Fruit fly (Drosophila melanogaster) whole organism, embryonic: ENCODE measurements around the gene Yip1d1.

Source experiments
- Atf-2 ChIP-seq: fragments of 200-800 bp; sonication (Bioruptor generic); optimal IDR thresholded peaks from 2 replicates; lab custom pipeline; 2016; ENCODE audit warnings: missing biosample characterization, missing genetic modification characterization
- Bteb2 ChIP-seq: fragments of 200-800 bp; sonication (Bioruptor generic); optimal IDR thresholded peaks from 2 replicates; lab custom pipeline; 2016; ENCODE audit warnings: missing biosample characterization, missing genetic modification characterization
- CG10267 ChIP-seq: fragments of 200-800 bp; sonication (Bioruptor generic); optimal IDR thresholded peaks from 2 replicates; lab custom pipeline; 2018; ENCODE audit warnings: missing biosample characterization, mild to moderate bottlenecking, missing genetic modification characterization, moderate library complexity
- CG10321 ChIP-seq: fragments of 200-800 bp; sonication (Bioruptor generic); IDR thresholded peaks from 2 replicates; pipeline ENCODE4 v1.3.6; 2022; ENCODE audit warnings: missing biosample characterization, missing genetic modification characterization
- CG10959 ChIP-seq: fragments of 200-800 bp; sonication (Bioruptor generic); IDR thresholded peaks from 2 replicates; pipeline ENCODE4 v1.3.6; 2022; ENCODE audit warnings: missing biosample characterization, missing genetic modification characterization
- CG12219 ChIP-seq: fragments of 200-800 bp; sonication (Bioruptor generic); optimal IDR thresholded peaks from 3 replicates; lab custom pipeline; 2018; ENCODE audit warnings: missing biosample characterization, mild to moderate bottlenecking, missing genetic modification characterization
- CG13287 ChIP-seq: fragments of 200-800 bp; sonication (Bioruptor generic); IDR thresholded peaks from 2 replicates; pipeline ENCODE4 v1.3.6; 2022; ENCODE audit warnings: missing biosample characterization, missing genetic modification characterization; ENCODE audit not compliant: partially characterized antibody
- CG15011 ChIP-seq: fragments of 200-800 bp; sonication (Bioruptor generic); optimal IDR thresholded peaks from 3 replicates; lab custom pipeline; 2018; ENCODE audit warnings: missing biosample characterization, mild to moderate bottlenecking, missing genetic modification characterization
- CG15073 ChIP-seq: fragments of 200-800 bp; sonication (Bioruptor generic); optimal IDR thresholded peaks from 2 replicates; lab custom pipeline; 2016; ENCODE audit warnings: missing biosample characterization, missing genetic modification characterization
- CG1529 ChIP-seq: fragments of 200-800 bp; sonication (Bioruptor generic); optimal IDR thresholded peaks from 3 replicates; lab custom pipeline; 2018; ENCODE audit warnings: missing biosample characterization, missing genetic modification characterization
- CG17568 ChIP-seq: fragments of 200-800 bp; sonication (Bioruptor generic); optimal IDR thresholded peaks from 2 replicates; lab custom pipeline; 2018; ENCODE audit warnings: missing biosample characterization, mild to moderate bottlenecking, missing genetic modification characterization, moderate library complexity
- CG30020 ChIP-seq: fragments of 200-800 bp; optimal IDR thresholded peaks from 2 replicates; lab custom pipeline; 2019; ENCODE audit warnings: missing biosample characterization, mild to moderate bottlenecking, missing genetic modification characterization, moderate library complexity
- CG30431 ChIP-seq: fragments of 200-800 bp; sonication (Bioruptor generic); optimal IDR thresholded peaks from 2 replicates; lab custom pipeline; 2017; ENCODE audit warnings: missing biosample characterization, missing genetic modification characterization
- CG32772 ChIP-seq: fragments of 200-800 bp; sonication (Bioruptor generic); IDR thresholded peaks from 2 replicates; pipeline ENCODE4 v1.3.6; 2022; ENCODE audit warnings: missing biosample characterization, missing genetic modification characterization
- CG3838 ChIP-seq: fragments of 200-800 bp; sonication (Bioruptor generic); optimal IDR thresholded peaks from 3 replicates; lab custom pipeline; 2016; ENCODE audit warnings: missing biosample characterization, missing genetic modification characterization
- CG3995 ChIP-seq: fragments of 200-800 bp; sonication (Bioruptor generic); optimal IDR thresholded peaks from 3 replicates; lab custom pipeline; 2016; ENCODE audit warnings: missing biosample characterization, missing genetic modification characterization
- CG4282 ChIP-seq: fragments of 200-800 bp; sonication (Bioruptor generic); optimal IDR thresholded peaks from 2 replicates; lab custom pipeline; 2016; ENCODE audit warnings: missing biosample characterization, missing genetic modification characterization
- CG6683 ChIP-seq: fragments of 200-800 bp; sonication (Bioruptor generic); optimal IDR thresholded peaks from 2 replicates; lab custom pipeline; 2017; ENCODE audit warnings: missing biosample characterization, mild to moderate bottlenecking, missing genetic modification characterization, missing genetic modification reagents
- CG6791 ChIP-seq: fragments of 200-800 bp; sonication (Bioruptor generic); IDR thresholded peaks from 3 replicates; pipeline ENCODE4 v1.3.6; 2022; ENCODE audit warnings: missing biosample characterization, missing genetic modification characterization; ENCODE audit not compliant: partially characterized antibody
- CG6813 ChIP-seq: fragments of 200-800 bp; sonication (Bioruptor generic); optimal IDR thresholded peaks from 2 replicates; lab custom pipeline; 2017; ENCODE audit warnings: missing biosample characterization, missing genetic modification characterization, mild to moderate bottlenecking, moderate library complexity, missing genetic modification reagents
- CG7372 ChIP-seq: fragments of 200-800 bp; sonication (Bioruptor generic); IDR thresholded peaks from 2 replicates; pipeline ENCODE4 v1.3.6; 2022; ENCODE audit warnings: missing biosample characterization, missing genetic modification characterization
- CG7556 ChIP-seq: fragments of 200-800 bp; sonication (Bioruptor generic); optimal IDR thresholded peaks from 2 replicates; lab custom pipeline; 2017; ENCODE audit warnings: missing biosample characterization, mild to moderate bottlenecking, missing genetic modification characterization
- CG7963 ChIP-seq: fragments of 200-800 bp; sonication (Bioruptor generic); IDR thresholded peaks from 3 replicates; pipeline ENCODE4 v1.3.6; 2022; ENCODE audit warnings: missing biosample characterization, missing genetic modification characterization; ENCODE audit not compliant: partially characterized antibody
- CG8359 ChIP-seq: fragments of 200-800 bp; sonication (Bioruptor generic); optimal IDR thresholded peaks from 2 replicates; lab custom pipeline; 2017; ENCODE audit warnings: missing biosample characterization, mild to moderate bottlenecking, missing genetic modification characterization, borderline replicate concordance
- CG8388 ChIP-seq: fragments of 200-800 bp; sonication (Bioruptor generic); optimal IDR thresholded peaks from 2 replicates; lab custom pipeline; 2019; ENCODE audit warnings: missing biosample characterization, mild to moderate bottlenecking, missing genetic modification characterization, moderate library complexity
- Elba2 ChIP-seq: fragments of 200-800 bp; sonication (Bioruptor generic); optimal IDR thresholded peaks from 3 replicates; lab custom pipeline; 2016; ENCODE audit warnings: missing biosample characterization, missing genetic modification characterization
- H2.0 ChIP-seq: fragments of 200-800 bp; sonication (Bioruptor generic); IDR thresholded peaks from 2 replicates; pipeline ENCODE4 v1.3.6; 2022; ENCODE audit warnings: missing biosample characterization, missing genetic modification characterization
- HLH4C ChIP-seq: fragments of 200-800 bp; sonication (Bioruptor generic); IDR thresholded peaks from 3 replicates; pipeline ENCODE4 v1.3.6; 2022; ENCODE audit warnings: missing biosample characterization, missing genetic modification characterization; ENCODE audit not compliant: partially characterized antibody
- Ptx1 ChIP-seq: fragments of 200-800 bp; sonication (Bioruptor generic); IDR thresholded peaks from 2 replicates; pipeline ENCODE4 v1.3.6; 2022; ENCODE audit warnings: missing biosample characterization, missing genetic modification characterization
- Rfx ChIP-seq: fragments of 200-800 bp; sonication (Bioruptor generic); IDR thresholded peaks from 2 replicates; pipeline ENCODE4 v1.3.6; 2022; ENCODE audit warnings: missing biosample characterization, missing genetic modification characterization
- Scr ChIP-seq: fragments of 200-800 bp; sonication (Bioruptor generic); IDR thresholded peaks from 2 replicates; pipeline ENCODE4 v1.3.6; 2022; ENCODE audit warnings: missing biosample characterization, missing genetic modification characterization; ENCODE audit not compliant: partially characterized antibody
- Spps ChIP-seq: fragments of 200-800 bp; sonication (Bioruptor generic); optimal IDR thresholded peaks from 2 replicates; lab custom pipeline; 2018; ENCODE audit warnings: missing biosample characterization, mild to moderate bottlenecking, missing genetic modification characterization
- Trl ChIP-seq, 3 experiments: fragments of >200 bp in 2 of 3; fragments of 200-800 bp in 1 of 3; sonication (Bioruptor generic) in 1 of 3; optimal IDR thresholded peaks; 2 replicates in 1 of 3; 3 replicates in 2 of 3; lab custom pipeline; 2016 to 2017; ENCODE audit warnings: missing biosample characterization in 1 of 3, missing genetic modification characterization in 1 of 3
- Xrp1 ChIP-seq: fragments of 200-800 bp; sonication (Bioruptor generic); IDR thresholded peaks from 2 replicates; pipeline ENCODE4 v1.3.6; 2022; ENCODE audit warnings: missing biosample characterization, missing genetic modification characterization
- abd-A ChIP-seq: fragments of 200-800 bp; sonication (Bioruptor generic); optimal IDR thresholded peaks from 3 replicates; lab custom pipeline; 2019; ENCODE audit warnings: missing biosample characterization, mild to moderate bottlenecking, missing genetic modification characterization, moderate library complexity
- crp ChIP-seq, 2 experiments: fragments of 200-800 bp; sonication (Bioruptor generic); optimal IDR thresholded peaks; 2 replicates in 1 of 2; 3 replicates in 1 of 2; lab custom pipeline; 2017; ENCODE audit warnings: missing biosample characterization in 2 of 2, missing genetic modification characterization in 2 of 2, mild to moderate bottlenecking in 1 of 2, moderate library complexity in 1 of 2
- dmrt99B ChIP-seq: fragments of 200-800 bp; sonication (Bioruptor generic); optimal IDR thresholded peaks from 2 replicates; lab custom pipeline; 2018; ENCODE audit warnings: missing biosample characterization, mild to moderate bottlenecking, missing genetic modification characterization, moderate library complexity
- hb ChIP-seq: fragments of 200-800 bp; sonication (Bioruptor generic); IDR thresholded peaks from 3 replicates; pipeline ENCODE4 v1.3.6; 2022; ENCODE audit warnings: missing biosample characterization, missing genetic modification characterization; ENCODE audit not compliant: partially characterized antibody
- kay ChIP-seq: fragments of 200-800 bp; sonication (Bioruptor generic); optimal IDR thresholded peaks from 2 replicates; lab custom pipeline; 2016; ENCODE audit warnings: missing biosample characterization, missing genetic modification characterization
- oc ChIP-seq: fragments of 200-800 bp; sonication (Bioruptor generic); optimal IDR thresholded peaks from 2 replicates; lab custom pipeline; 2018; ENCODE audit warnings: missing biosample characterization, mild to moderate bottlenecking, missing genetic modification characterization, moderate library complexity
- peb ChIP-seq: fragments of 200-800 bp; sonication (Bioruptor generic); IDR thresholded peaks from 2 replicates; pipeline ENCODE4 v1.3.6; 2022; ENCODE audit warnings: missing biosample characterization, missing genetic modification characterization
- pfk ChIP-seq: fragments of 200-800 bp; sonication (Bioruptor generic); optimal IDR thresholded peaks from 2 replicates; lab custom pipeline; 2018; ENCODE audit warnings: missing biosample characterization, mild to moderate bottlenecking, missing genetic modification characterization, moderate library complexity
- ranshi ChIP-seq: fragments of 200-800 bp; sonication (Bioruptor generic); IDR thresholded peaks from 2 replicates; pipeline ENCODE4 v1.3.6; 2022; ENCODE audit warnings: missing biosample characterization, missing genetic modification characterization
- schlank ChIP-seq: fragments of 200-800 bp; sonication (Bioruptor generic); optimal IDR thresholded peaks from 2 replicates; lab custom pipeline; 2018; ENCODE audit warnings: missing biosample characterization, mild to moderate bottlenecking, missing genetic modification characterization
- sd ChIP-seq: fragments of 200-800 bp; sonication (Bioruptor generic); optimal IDR thresholded peaks from 3 replicates; lab custom pipeline; 2018; ENCODE audit warnings: missing biosample characterization, mild to moderate bottlenecking, missing genetic modification characterization, moderate library complexity
- sens ChIP-seq: fragments of 200-800 bp; sonication (Bioruptor generic); peaks from one replicate; lab custom pipeline; 2016; ENCODE audit warnings: missing biosample characterization, missing genetic modification characterization
- so ChIP-seq: fragments of 200-800 bp; sonication (Bioruptor generic); IDR thresholded peaks from 3 replicates; pipeline ENCODE4 v1.3.6; 2022; ENCODE audit warnings: missing biosample characterization, missing genetic modification characterization
- zen ChIP-seq: fragments of 200-800 bp; sonication (Bioruptor generic); optimal IDR thresholded peaks from 3 replicates; lab custom pipeline; 2018; ENCODE audit warnings: missing biosample characterization, mild to moderate bottlenecking, missing genetic modification characterization, moderate library complexity

Gene Yip1d1

dm6 chr2L:13004059-13004870 lies 3.8 kb upstream of the Yip1d1 start, which contains the start of the genes Vha68-1 and mTor (continued):
- TF ChIP-seq CG17568 (GFP tag; lab: Kevin White, UChicago) (no peak), CG8359 (no peak), Xrp1 (peak; percentile 75), CG7556 (GFP tag; lab: Kevin White, UChicago) (no peak), CG3838 (GFP tag; lab: Kevin White, UChicago) (peak; percentile 54), CG10321 (GFP tag; lab: Robert Waterston, UW) (no peak), HLH4C (GFP tag; lab: Robert Waterston, UW) (peak; percentile 84), CG15073 (no peak), H2.0 (peak; percentile 70), kay (GFP tag; lab: Kevin White, UChicago) (peak; percentile 54), CG10959 (GFP tag; lab: Robert Waterston, UW) (peak; percentile 32; the same call in 1 of the 2 replicates), crp (GFP tag; optimal IDR thresholded peaks at IDR 0.05; lab: Kevin White, UChicago) (peak in 1 of 2 experiments; percentile 36), CG1529 (no peak), CG6683 (no peak), Bteb2 (GFP tag; lab: Kevin White, UChicago) (peak; percentile 53), oc (no peak), Elba2 (GFP tag; lab: Kevin White, UChicago) (peak; percentile 24), schlank (tag; lab: Kevin White, UChicago) (peak; percentile 9), sd (tag; lab: Kevin White, UChicago) (no peak), Atf-2 (GFP tag; lab: Kevin White, UChicago) (peak; percentile 55), CG3995 (GFP tag; lab: Kevin White, UChicago) (peak; percentile 37), CG30020 (peak; percentile 91), Rfx (GFP tag; lab: Robert Waterston, UW) (peak; percentile 89), pfk (GFP tag; lab: Kevin White, UChicago) (peak; percentile 36), Spps (tag; lab: Kevin White, UChicago) (peak; percentile 39), CG32772 (GFP tag; lab: Robert Waterston, UW) (peak; percentile 77), Ptx1 (GFP tag; lab: Robert Waterston, UW) (peak; percentile 85), dmrt99B (tag; lab: Kevin White, UChicago) (no peak), CG10267 (tag; lab: Kevin White, UChicago) (peak; percentile 74), Scr (GFP tag; lab: Robert Waterston, UW) (peak; percentile 90), CG4282 (GFP tag; lab: Kevin White, UChicago) (peak; percentile 33), ranshi (GFP tag; lab: Robert Waterston, UW) (peak; percentile 84), CG13287 (GFP tag; lab: Robert Waterston, UW) (peak; percentile 78), peb (GFP tag; lab: Robert Waterston, UW) (peak; percentile 65), CG6813 (GFP tag; lab: Kevin White, UChicago) (no peak), so (GFP tag; lab: Robert Waterston, UW) (no peak), CG7372 (GFP tag; lab: Robert Waterston, UW) (peak; percentile 64), Trl (optimal IDR thresholded peaks at IDR 0.05; lab: Kevin White, UChicago) (no peak), Trl (GFP tag; optimal IDR thresholded peaks at IDR 0.05; lab: Kevin White, UChicago) (peak; percentile 82), CG30431 (GFP tag; lab: Kevin White, UChicago) (peak; percentile 65), CG12219 (GFP tag; lab: Kevin White, UChicago) (no peak), CG7963 (GFP tag; lab: Robert Waterston, UW) (peak; percentile 59), CG8388 (GFP tag; lab: Kevin White, UChicago) (no peak), sens (GFP tag; lab: Kevin White, UChicago) (peak; percentile 90), abd-A (tag; lab: Kevin White, UChicago) (no peak), CG15011 (GFP tag; lab: Kevin White, UChicago) (no peak), CG6791 (GFP tag; lab: Robert Waterston, UW) (peak; percentile 84), hb (GFP tag; lab: Robert Waterston, UW) (peak; percentile 84), zen (tag; lab: Kevin White, UChicago) (peak; percentile 82)
